Worm (Caenorhabditis elegans): ENCODE measurements around the gene srj-23.

Gene srj-23

DNA sequence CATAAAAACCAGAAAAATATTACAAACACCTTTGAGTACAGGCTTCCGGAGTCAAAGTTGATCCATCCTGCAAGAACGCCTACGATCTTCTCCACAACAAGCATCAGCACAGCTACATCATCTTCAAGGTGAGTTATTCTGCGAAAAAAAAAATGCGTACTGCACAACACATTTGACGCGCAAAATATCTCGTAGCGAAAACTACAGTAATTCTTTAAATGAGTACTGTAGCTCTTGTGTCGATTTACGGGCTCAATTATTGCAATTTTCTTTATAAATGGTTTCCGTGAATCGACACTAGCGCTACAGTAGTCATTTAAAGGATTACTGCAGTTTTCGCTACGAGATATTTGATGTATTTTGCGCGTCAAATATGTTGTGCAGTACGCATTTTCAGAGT lies 25.4 kb downstream of the srj-23 start:
- TF ChIP-seq lim-6 (tag; optimal IDR thresholded peaks at IDR 0.05) (no peak), sox-4 (tag; optimal IDR thresholded peaks at IDR 0.05) (no peak), syd-9 (tag; optimal IDR thresholded peaks at IDR 0.05) (no peak), elt-4 (tag; optimal IDR thresholded peaks at IDR 0.05) (no peak), ceh-30 (tag; optimal IDR thresholded peaks at IDR 0.05) (no peak), eyg-1 (tag; optimal IDR thresholded peaks at IDR 0.05) (no peak), ceh-6 (GFP tag; optimal IDR thresholded peaks at IDR 0.05) (no peak), pqm-1 (tag; optimal IDR thresholded peaks at IDR 0.05) (no peak), ceh-14 (tag; optimal IDR thresholded peaks at IDR 0.05) (no peak), rnt-1 (tag; optimal IDR thresholded peaks at IDR 0.05) (no peak), unc-86 (tag; optimal IDR thresholded peaks at IDR 0.05) (no peak), sox-2 (GFP tag; IDR thresholded peaks at IDR 0.05) (no peak), T23F11.4 (GFP tag; optimal IDR thresholded peaks at IDR 0.05) (no peak), tbx-7 (tag; optimal IDR thresholded peaks at IDR 0.05) (no peak), madf-2 (tag; optimal IDR thresholded peaks at IDR 0.05) (no peak)

DNA sequence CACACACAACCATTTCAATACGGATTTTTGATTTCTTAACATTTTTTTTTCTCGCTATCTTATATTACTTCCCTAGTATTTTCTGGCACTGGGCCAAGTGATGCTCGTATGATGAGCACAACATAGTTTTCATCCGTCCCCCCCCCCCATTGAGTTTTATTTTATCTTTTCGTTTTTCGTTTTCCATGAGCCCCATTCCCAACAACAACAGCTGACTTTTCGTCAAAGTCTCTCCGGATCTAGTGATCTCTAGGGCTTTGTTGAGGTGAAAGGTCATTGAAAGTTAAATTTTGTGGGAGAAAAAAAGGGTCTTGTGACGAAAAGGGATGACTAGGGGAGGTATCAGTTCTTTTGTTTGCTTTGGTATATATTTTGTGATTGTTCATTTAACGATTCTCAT lies 29.4 kb downstream of the srj-23 start:
- TF ChIP-seq ceh-18 (tag; optimal IDR thresholded peaks at IDR 0.05) (peak; percentile 60), ref-2 (tag; optimal IDR thresholded peaks at IDR 0.05) (no peak)

DNA sequence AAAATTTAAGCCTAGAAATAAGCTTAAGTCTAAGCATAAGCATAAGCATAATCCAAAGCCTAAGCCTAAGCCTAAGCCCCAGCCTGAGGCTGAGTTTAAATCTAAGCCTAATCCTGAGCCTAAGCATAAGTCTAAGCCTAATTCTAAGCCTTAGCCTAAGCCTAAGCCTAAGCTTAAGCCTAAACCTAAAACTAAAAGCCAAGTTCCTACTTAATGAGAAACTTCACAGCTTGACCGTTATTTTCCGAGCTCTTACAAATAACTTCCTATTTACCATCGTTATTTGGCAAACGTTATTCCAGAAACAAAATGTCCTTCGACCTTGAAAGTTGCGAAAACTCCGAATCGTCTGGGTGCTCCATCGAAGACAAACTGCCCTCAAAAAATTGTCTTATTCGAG lies 30.3 kb downstream of the srj-23 start, which contains the start of gene C38C3.4:
C38C3.4 (plus strand) TSS at position 301 of the 400 bp plus-strand sequence.
- TF ChIP-seq dmd-4 (tag; optimal IDR thresholded peaks at IDR 0.05; ENCODE audit: borderline replicate concordance) = no peak
- no peak for TF ChIP-seq pros-1 (tag; optimal IDR thresholded peaks at IDR 0.05)
- no peak for TF ChIP-seq tbx-2 (tag; optimal IDR thresholded peaks at IDR 0.05)
- no peak for TF ChIP-seq nhr-232 (tag; optimal IDR thresholded peaks at IDR 0.05)
- TF ChIP-seq dve-1 (tag; optimal IDR thresholded peaks at IDR 0.05) = peak; percentile 42
- TF ChIP-seq hlh-13 (GFP tag; optimal IDR thresholded peaks at IDR 0.05) = no peak
- no peak for TF ChIP-seq ceh-48 (tag; optimal IDR thresholded peaks at IDR 0.05)
- TF ChIP-seq ztf-16 (tag; optimal IDR thresholded peaks at IDR 0.05) = no peak

DNA sequence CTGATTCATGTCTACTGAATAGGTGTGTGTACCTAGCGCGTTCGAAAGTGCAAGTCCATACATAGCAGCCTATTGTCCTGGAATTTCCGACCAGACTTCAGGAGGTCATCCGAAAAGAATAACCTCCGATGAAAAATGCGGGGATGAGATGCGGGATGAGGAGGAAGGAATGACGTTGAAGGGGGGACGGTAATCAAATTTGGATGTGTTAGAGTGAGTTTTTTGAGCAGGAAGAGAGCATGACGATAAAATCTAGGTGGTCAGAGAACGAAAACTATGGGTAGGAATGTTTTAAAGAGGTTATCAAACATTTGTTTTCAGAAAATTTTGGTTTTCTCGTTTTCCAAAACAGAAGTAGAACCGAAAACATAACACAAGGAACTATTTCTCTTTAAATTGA lies 34.6 kb downstream of the srj-23 start:
- no peak for TF ChIP-seq lim-6 (tag; optimal IDR thresholded peaks at IDR 0.05)
- TF ChIP-seq npax-4 (tag; optimal IDR thresholded peaks at IDR 0.05) = no peak
- TF ChIP-seq ceh-34 (tag; optimal IDR thresholded peaks at IDR 0.05) = no peak
- peak; percentile 67 for TF ChIP-seq unc-42 (tag; optimal IDR thresholded peaks at IDR 0.05)

DNA sequence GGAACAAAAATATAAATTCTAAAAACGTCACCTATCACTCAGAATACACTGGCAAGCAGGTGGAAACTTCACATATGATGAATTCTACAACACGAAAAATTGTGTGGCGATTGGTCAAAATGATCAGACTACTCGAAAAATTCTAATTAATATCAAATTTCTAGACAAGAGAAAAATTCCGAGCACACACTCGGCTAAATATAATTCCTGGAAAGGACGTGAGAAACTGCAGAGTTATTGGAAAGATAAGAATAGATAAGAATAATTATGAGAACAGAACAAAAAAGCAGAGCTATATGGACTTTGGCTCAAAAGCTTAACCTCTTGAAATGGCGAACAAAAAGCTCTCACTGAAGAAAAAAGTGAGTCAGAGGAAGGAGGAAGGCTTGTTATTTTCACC lies 35.8 kb downstream of the srj-23 start:
- no peak for TF ChIP-seq syd-9 (tag; optimal IDR thresholded peaks at IDR 0.05)
- TF ChIP-seq ceh-24 (tag; optimal IDR thresholded peaks at IDR 0.05) = no peak
- no peak for TF ChIP-seq ceh-30 (tag; optimal IDR thresholded peaks at IDR 0.05)
- no peak for TF ChIP-seq pha-4 (tag; optimal IDR thresholded peaks at IDR 0.05)
- TF ChIP-seq C38D4.7 (GFP tag; optimal IDR thresholded peaks at IDR 0.05) = no peak
- no peak for TF ChIP-seq ets-4 (tag; optimal IDR thresholded peaks at IDR 0.05)
- TF ChIP-seq ceh-14 (tag; optimal IDR thresholded peaks at IDR 0.05) = no peak
- no peak for TF ChIP-seq odd-2 (tag; optimal IDR thresholded peaks at IDR 0.05)

DNA sequence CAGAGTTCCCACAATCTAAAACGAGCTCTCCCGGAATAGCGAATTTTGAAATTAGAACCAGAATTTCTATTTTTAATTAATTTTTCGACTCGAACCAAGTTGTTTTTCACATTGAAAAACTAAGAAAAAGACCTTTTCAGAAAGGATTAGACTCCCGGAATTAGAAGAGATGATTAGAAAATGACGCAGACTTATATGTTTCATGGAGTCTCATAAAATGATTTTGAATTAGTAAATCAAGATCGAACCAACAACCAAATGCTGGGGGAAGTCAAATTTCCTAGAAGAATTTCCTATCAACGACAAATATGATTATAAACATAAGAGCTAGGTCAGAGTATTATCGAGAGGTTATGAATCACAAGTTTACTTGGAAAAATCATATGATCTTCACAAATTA lies 37.2 kb downstream of the srj-23 start:
- no peak for TF ChIP-seq fkh-6 (tag; optimal IDR thresholded peaks at IDR 0.05)
- no peak for TF ChIP-seq unc-55 (GFP tag; optimal IDR thresholded peaks at IDR 0.05)
- TF ChIP-seq zip-5 (tag; optimal IDR thresholded peaks at IDR 0.05) = no peak
- TF ChIP-seq sox-4 (tag; optimal IDR thresholded peaks at IDR 0.05) = no peak
- TF ChIP-seq pqm-1 (tag; optimal IDR thresholded peaks at IDR 0.05) = no peak
- no peak for TF ChIP-seq pha-2 (tag; optimal IDR thresholded peaks at IDR 0.05)
- no peak for TF ChIP-seq C38D4.7 (GFP tag; optimal IDR thresholded peaks at IDR 0.05)
- TF ChIP-seq ahr-1 (tag; optimal IDR thresholded peaks at IDR 0.05) = no peak
- no peak for TF ChIP-seq pat-9 (tag; optimal IDR thresholded peaks at IDR 0.05)
- TF ChIP-seq Y22D7AL.16 (tag; optimal IDR thresholded peaks at IDR 0.05) = no peak
- no peak for TF ChIP-seq elt-4 (tag; optimal IDR thresholded peaks at IDR 0.05)
- no peak for TF ChIP-seq nfya-1 (tag; optimal IDR thresholded peaks at IDR 0.05)
- TF ChIP-seq hlh-15 (tag; optimal IDR thresholded peaks at IDR 0.05) = no peak
- no peak for TF ChIP-seq che-1 (tag; optimal IDR thresholded peaks at IDR 0.05)
- TF ChIP-seq ceh-31 (tag; optimal IDR thresholded peaks at IDR 0.05) = no peak
- TF ChIP-seq syd-9 (tag; optimal IDR thresholded peaks at IDR 0.05) = no peak
- TF ChIP-seq unc-42 (tag; optimal IDR thresholded peaks at IDR 0.05) = no peak
- TF ChIP-seq tbx-2 (tag; optimal IDR thresholded peaks at IDR 0.05) = no peak
